Worm (Caenorhabditis elegans): Measurements from ENCODE around the gene M163.11.

ce11 chrX:14435648-14436155 lies 43.5 kb upstream of the M163.11 start:
- TF ChIP-seq ama-1 (optimal IDR thresholded peaks at IDR 0.05) (no peak), nhr-12 (tag; optimal IDR thresholded peaks at IDR 0.05) (no peak), alr-1 (tag; optimal IDR thresholded peaks at IDR 0.05; ENCODE audit: borderline replicate concordance) (no peak), zip-4 (GFP tag; optimal IDR thresholded peaks at IDR 0.05) (no peak), ceh-8 (GFP tag; optimal IDR thresholded peaks at IDR 0.05) (no peak), fkh-10 (GFP tag; optimal IDR thresholded peaks at IDR 0.05) (no peak), lin-39 (tag; optimal IDR thresholded peaks at IDR 0.05) (no peak), unc-130 (tag; optimal IDR thresholded peaks at IDR 0.05) (no peak), blmp-1 (tag; optimal IDR thresholded peaks at IDR 0.05) (peak; percentile 21), nhr-11 (tag; optimal IDR thresholded peaks at IDR 0.05) (no peak), hlh-17 (GFP tag; optimal IDR thresholded peaks at IDR 0.05; ENCODE audit: borderline replicate concordance) (no peak), nhr-237 (tag; optimal IDR thresholded peaks at IDR 0.05) (no peak), zag-1 (tag; optimal IDR thresholded peaks at IDR 0.05) (no peak)
